Worm (Caenorhabditis elegans) whole organism, late embryonic: ENCODE data around the gene srg-16.

ENCODE experiments used
- C38D4.7 ChIP-seq: fragments of 200-800 bp; sonication (Bioruptor generic); optimal IDR thresholded peaks from 2 replicates; lab custom pipeline; 2018; ENCODE audit warnings: mild to moderate bottlenecking, missing genetic modification characterization, moderate library complexity, missing compliant biosample characterization
- F13H6.1 ChIP-seq: sonication (generic microtip); optimal IDR thresholded peaks from 2 replicates; lab custom pipeline; 2016; ENCODE audit warnings: missing genetic modification characterization, missing compliant biosample characterization
- K09A11.1 ChIP-seq: sonication (generic microtip); optimal IDR thresholded peaks from 2 replicates; lab custom pipeline; 2017; ENCODE audit warnings: antibody characterized with exemption, mild to moderate bottlenecking, missing genetic modification characterization, missing compliant biosample characterization; ENCODE audit not compliant: insufficient read depth
- T23F11.4 ChIP-seq: fragments of 200-800 bp; sonication (Bioruptor generic); optimal IDR thresholded peaks from 2 replicates; lab custom pipeline; 2018; ENCODE audit warnings: mild to moderate bottlenecking, missing genetic modification characterization, missing compliant biosample characterization
- ama-1 ChIP-seq: fragments of 150-350 bp; optimal IDR thresholded peaks from 2 replicates; lab custom pipeline; 2014
- ceh-22 ChIP-seq: sonication (generic microtip); optimal IDR thresholded peaks from 2 replicates; lab custom pipeline; 2017; ENCODE audit warnings: missing biosample characterization, missing genetic modification characterization
- ceh-24 ChIP-seq: sonication (generic microtip); optimal IDR thresholded peaks from 2 replicates; lab custom pipeline; 2016; ENCODE audit warnings: mild to moderate bottlenecking, missing genetic modification characterization, missing compliant biosample characterization
- ceh-30 ChIP-seq: fragments of 150-350 bp; optimal IDR thresholded peaks from 2 replicates; lab custom pipeline; 2014; ENCODE audit warnings: missing biosample characterization, missing genetic modification characterization
- ceh-31 ChIP-seq: sonication (generic microtip); optimal IDR thresholded peaks from 2 replicates; lab custom pipeline; 2016; ENCODE audit warnings: missing genetic modification characterization, missing compliant biosample characterization
- ceh-34 ChIP-seq: sonication (generic microtip); optimal IDR thresholded peaks from 2 replicates; lab custom pipeline; 2016; ENCODE audit warnings: mild to moderate bottlenecking, missing genetic modification characterization, missing compliant biosample characterization
- ceh-45 ChIP-seq: fragments of 200-800 bp; sonication (Bioruptor generic); IDR thresholded peaks from 2 replicates; pipeline ENCODE4 v1.3.6; 2022; ENCODE audit warnings: missing genetic modification reagents, missing genetic modification characterization, missing compliant biosample characterization
- ceh-9 ChIP-seq: sonication (generic microtip); optimal IDR thresholded peaks from 2 replicates; lab custom pipeline; 2016; ENCODE audit warnings: mild to moderate bottlenecking, missing genetic modification characterization, inconsistent platforms, missing compliant biosample characterization
- che-1 ChIP-seq: sonication (generic microtip); optimal IDR thresholded peaks from 2 replicates; lab custom pipeline; 2016; ENCODE audit warnings: mild to moderate bottlenecking, missing genetic modification characterization, missing compliant biosample characterization
- dve-1 ChIP-seq: sonication (generic microtip); optimal IDR thresholded peaks from 2 replicates; lab custom pipeline; 2017; ENCODE audit warnings: antibody characterized with exemption, mild to moderate bottlenecking, missing genetic modification characterization, missing compliant biosample characterization
- elt-2 ChIP-seq: sonication (generic microtip); optimal IDR thresholded peaks from 2 replicates; lab custom pipeline; 2016; ENCODE audit warnings: missing genetic modification reagents, missing genetic modification characterization, missing compliant biosample characterization
- gmeb-2 ChIP-seq: sonication (generic microtip); optimal IDR thresholded peaks from 2 replicates; lab custom pipeline; 2016; ENCODE audit warnings: missing genetic modification characterization, inconsistent platforms, missing compliant biosample characterization
- hlh-6 ChIP-seq: sonication (generic microtip); optimal IDR thresholded peaks from 2 replicates; lab custom pipeline; 2016; ENCODE audit warnings: missing genotype, missing genetic modification characterization, missing compliant biosample characterization
- hlh-8 ChIP-seq: sonication (generic microtip); optimal IDR thresholded peaks from 2 replicates; lab custom pipeline; 2016; ENCODE audit warnings: missing genotype, missing genetic modification characterization, missing compliant biosample characterization
- lim-6 ChIP-seq: sonication (generic microtip); optimal IDR thresholded peaks from 2 replicates; lab custom pipeline; 2016; ENCODE audit warnings: missing genetic modification characterization, missing compliant biosample characterization
- madf-2 ChIP-seq: sonication (generic microtip); optimal IDR thresholded peaks from 2 replicates; lab custom pipeline; 2017; ENCODE audit warnings: missing genetic modification characterization, missing compliant biosample characterization
- nfya-1 ChIP-seq: sonication (generic microtip); optimal IDR thresholded peaks from 2 replicates; lab custom pipeline; 2017; ENCODE audit warnings: missing genetic modification characterization, mild to moderate bottlenecking, missing compliant biosample characterization, antibody characterized with exemption, moderate library complexity
- nhr-232 ChIP-seq: sonication (generic microtip); optimal IDR thresholded peaks from 2 replicates; lab custom pipeline; 2016; ENCODE audit warnings: missing genetic modification characterization, missing compliant biosample characterization
- npax-4 ChIP-seq: sonication (generic microtip); optimal IDR thresholded peaks from 2 replicates; lab custom pipeline; 2016; ENCODE audit warnings: missing genetic modification characterization, missing compliant biosample characterization
- pag-3 ChIP-seq: sonication (generic microtip); optimal IDR thresholded peaks from 2 replicates; lab custom pipeline; 2016; ENCODE audit warnings: missing compliant biosample characterization, missing genetic modification characterization, borderline replicate concordance
- pha-2 ChIP-seq: sonication (generic microtip); optimal IDR thresholded peaks from 2 replicates; lab custom pipeline; 2017; ENCODE audit warnings: mild to moderate bottlenecking, missing genetic modification characterization, missing compliant biosample characterization
- pha-4 ChIP-seq: fragments of 150-350 bp; optimal IDR thresholded peaks from 2 replicates; lab custom pipeline; 2018; ENCODE audit warnings: missing biosample characterization, missing genetic modification reagents, missing genetic modification characterization
- pros-1 ChIP-seq: fragments of 150-350 bp; optimal IDR thresholded peaks from 2 replicates; lab custom pipeline; 2014; ENCODE audit warnings: missing biosample characterization, missing genetic modification reagents, missing genetic modification characterization
- sdc-2 ChIP-seq: sonication (generic microtip); optimal IDR thresholded peaks from 2 replicates; lab custom pipeline; 2016; ENCODE audit warnings: missing genotype, missing genetic modification characterization, missing compliant biosample characterization
- sox-2 ChIP-seq: fragments of 200-800 bp; sonication (Bioruptor generic); IDR thresholded peaks from 2 replicates; pipeline ENCODE4 v1.3.6; 2022; ENCODE audit warnings: missing genetic modification reagents, missing genetic modification characterization, missing compliant biosample characterization
- sox-4 ChIP-seq: sonication (generic microtip); optimal IDR thresholded peaks from 2 replicates; lab custom pipeline; 2017; ENCODE audit warnings: mild to moderate bottlenecking, missing genetic modification characterization, inconsistent platforms, missing compliant biosample characterization
- tbx-2 ChIP-seq: sonication (generic microtip); optimal IDR thresholded peaks from 2 replicates; lab custom pipeline; 2016; ENCODE audit warnings: missing genetic modification characterization, missing compliant biosample characterization
- tbx-7 ChIP-seq: sonication (generic microtip); optimal IDR thresholded peaks from 2 replicates; lab custom pipeline; 2016; ENCODE audit warnings: missing genotype, missing genetic modification characterization, missing compliant biosample characterization
- ttx-3 ChIP-seq: sonication (generic microtip); optimal IDR thresholded peaks from 2 replicates; lab custom pipeline; 2016; ENCODE audit warnings: missing genetic modification reagents, missing genetic modification characterization, missing compliant biosample characterization
- unc-42 ChIP-seq: sonication (generic microtip); optimal IDR thresholded peaks from 2 replicates; lab custom pipeline; 2016; ENCODE audit warnings: missing genotype, missing genetic modification characterization, missing compliant biosample characterization
- ztf-16 ChIP-seq: sonication (generic microtip); optimal IDR thresholded peaks from 2 replicates; lab custom pipeline; 2017; ENCODE audit warnings: missing genetic modification characterization, missing compliant biosample characterization

The srg-16 gene

DNA sequence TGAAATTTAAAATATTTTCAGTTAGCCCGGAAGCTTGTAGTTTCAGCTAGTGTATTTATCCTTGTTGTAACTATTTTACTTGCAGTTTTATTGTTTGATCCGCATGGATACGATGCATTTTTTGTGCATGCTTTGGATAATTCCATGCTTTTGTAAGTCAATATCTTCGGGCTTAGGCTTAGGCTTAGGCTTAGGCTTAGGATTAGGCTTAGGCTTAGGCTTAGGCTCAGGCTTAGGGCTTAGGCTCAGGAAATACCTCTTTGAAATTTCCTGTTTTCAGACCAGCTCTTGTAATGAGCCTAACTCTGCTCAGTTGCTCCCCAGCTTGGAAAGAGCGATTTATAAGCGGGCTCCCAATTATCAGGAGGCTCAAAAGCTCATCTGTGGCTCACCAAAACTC, at the start of gene srg-16:
TSS of gene srg-16 (plus strand) at position 87 of the 400 bp plus-strand sequence.
- TF ChIP-seq ceh-34 (tag; lab: Kevin White, UChicago) (no peak), dve-1 (peak; percentile 55)

DNA sequence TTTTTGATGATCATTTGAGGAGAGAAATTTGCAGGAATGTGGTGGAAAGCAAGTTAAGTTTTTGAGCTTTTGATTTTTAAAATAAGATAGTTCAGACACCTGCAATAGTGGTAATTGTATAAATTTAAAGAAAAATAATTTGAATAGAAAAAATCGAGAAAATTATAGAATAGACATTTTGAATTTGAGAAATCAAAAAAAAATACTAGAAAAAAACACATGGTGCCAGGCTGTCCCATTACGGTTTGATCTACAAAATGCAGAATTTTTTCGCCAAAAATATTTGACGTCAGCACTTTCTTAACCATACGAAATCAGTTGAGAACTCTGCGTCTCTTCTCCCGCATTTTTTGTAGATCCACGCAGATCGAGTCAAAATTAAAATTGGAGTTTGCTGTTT, 49.4 kb upstream of the srg-16 start, which contains the start of gene sre-27:
TSS of gene sre-27 (minus strand) at position 101 of the 400 bp plus-strand sequence.
- TF ChIP-seq ttx-3 (tag; lab: Kevin White, UChicago) (no peak), gmeb-2 (tag; lab: Kevin White, UChicago) (no peak), nhr-232 (tag; lab: Kevin White, UChicago) (no peak), tbx-2 (tag; lab: Kevin White, UChicago) (no peak), madf-2 (no peak), F13H6.1 (no peak), che-1 (tag; lab: Kevin White, UChicago) (no peak), pha-2 (tag; lab: Kevin White, UChicago) (no peak)

DNA sequence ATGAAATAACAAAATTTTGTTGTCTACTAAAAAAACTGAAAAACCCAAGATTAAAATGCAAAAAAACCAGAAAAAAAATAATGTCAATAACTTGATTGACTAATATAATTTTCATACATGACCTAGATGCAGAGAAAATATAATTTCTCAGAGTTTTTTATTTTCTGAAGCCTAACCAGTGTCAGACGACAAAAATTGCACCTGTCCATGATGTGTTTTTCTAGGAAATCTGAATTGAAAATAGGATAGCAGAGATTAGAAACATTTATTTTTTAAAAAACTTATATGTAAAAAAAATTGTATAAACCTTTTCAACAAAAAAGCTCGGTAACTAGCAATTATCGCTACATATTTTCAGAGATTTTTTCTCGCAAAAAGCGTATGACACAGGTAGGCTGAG, 48.9 kb upstream of the srg-16 start:
- TF ChIP-seq npax-4 (tag; lab: Kevin White, UChicago) (no peak), T23F11.4 (GFP tag; lab: Kevin White, UChicago) (no peak), hlh-8 (tag; lab: Kevin White, UChicago) (no peak), ztf-16 (no peak), pha-2 (tag; lab: Kevin White, UChicago) (no peak), sox-4 (tag; lab: Kevin White, UChicago) (no peak), nhr-232 (tag; lab: Kevin White, UChicago) (no peak), nfya-1 (tag; lab: Kevin White, UChicago) (no peak), tbx-7 (tag; lab: Kevin White, UChicago) (no peak), tbx-2 (tag; lab: Kevin White, UChicago) (no peak), ceh-22 (tag; lab: Kevin White, UChicago) (no peak), che-1 (tag; lab: Kevin White, UChicago) (no peak), ceh-30 (tag; lab: Kevin White, UChicago) (no peak), ceh-9 (tag; lab: Kevin White, UChicago) (no peak), lim-6 (no peak), ceh-34 (tag; lab: Kevin White, UChicago) (no peak), K09A11.1 (tag; lab: Kevin White, UChicago) (no peak)

DNA sequence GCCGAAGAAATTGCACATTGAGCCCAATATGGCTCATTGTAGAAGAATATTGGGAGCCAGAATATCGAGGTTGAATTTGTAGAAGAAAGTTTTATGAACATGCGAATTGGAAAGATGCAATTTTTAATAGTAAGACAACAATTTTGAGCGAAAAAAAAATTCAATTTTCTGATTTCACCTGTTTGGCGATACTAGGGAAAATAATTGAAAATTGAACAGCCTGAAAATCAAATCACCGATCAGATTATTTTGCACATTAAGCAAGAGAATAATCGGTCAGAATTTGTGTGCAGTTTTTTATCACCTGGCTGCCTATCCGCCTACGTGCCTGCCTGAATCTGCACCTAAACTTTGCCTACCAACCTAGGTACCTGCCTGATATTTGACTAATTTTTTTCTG, 46.4 kb upstream of the srg-16 start, which contains the start of gene sre-26:
TSS of gene sre-26 (minus strand) at position 101 of the 400 bp plus-strand sequence.
- TF ChIP-seq elt-2 (no peak), C38D4.7 (no peak), unc-42 (tag; lab: Kevin White, UChicago) (no peak), ceh-30 (tag; lab: Kevin White, UChicago) (no peak), madf-2 (no peak), sdc-2 (no peak), ceh-45 (GFP tag; lab: Robert Waterston, UW) (no peak), tbx-2 (tag; lab: Kevin White, UChicago) (no peak), pros-1 (no peak), ama-1 (lab: Kevin White, UChicago) (no peak), dve-1 (no peak), ceh-31 (tag; lab: Kevin White, UChicago) (no peak), sox-2 (GFP tag; lab: Robert Waterston, UW) (no peak), pha-4 (no peak), ztf-16 (no peak), pag-3 (tag; lab: Kevin White, UChicago) (no peak), ceh-24 (no peak)

DNA sequence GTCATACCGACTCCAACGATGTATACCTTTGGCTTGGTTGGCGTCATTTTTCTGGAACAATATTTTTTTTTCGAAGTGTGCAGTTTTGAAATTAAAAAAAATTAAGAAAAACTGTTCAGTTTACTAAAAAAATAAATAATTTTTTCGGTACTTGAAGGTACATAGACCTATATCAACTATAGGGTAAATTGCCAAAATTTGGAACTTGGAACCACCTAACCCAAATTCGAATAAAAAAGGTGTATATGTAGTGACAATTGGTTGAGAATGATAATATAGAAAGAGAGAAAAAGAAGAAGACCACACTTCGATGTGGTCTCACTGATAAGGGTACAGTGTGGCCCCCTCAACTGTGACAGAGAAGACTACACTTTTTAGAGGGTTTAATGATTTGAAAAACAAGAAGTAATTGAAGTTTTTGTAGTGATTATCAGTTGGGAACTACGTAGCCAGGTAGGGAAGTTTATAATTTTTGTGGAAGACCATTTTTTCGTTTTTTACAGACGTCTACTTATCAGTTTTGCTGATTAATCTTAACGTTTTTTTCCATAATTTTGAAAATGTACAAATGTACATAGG, 41.2 kb upstream of the srg-16 start, which contains the start of gene daf-22:
TSS of gene daf-22 (minus strand) at position 51 of the 579 bp plus-strand sequence.
- TF ChIP-seq hlh-6 = no peak
- peak; percentile 76 for TF ChIP-seq elt-2
